Fruit fly (Drosophila melanogaster) whole organism, prepupa: ENCODE results near the gene Sas-4.

Experiments used
- Blimp-1 ChIP-seq: fragments of 200-800 bp; sonication (Bioruptor generic); optimal IDR thresholded peaks from 3 replicates; lab custom pipeline; 2017; ENCODE audit warnings: missing biosample characterization, missing genetic modification characterization, mild to moderate bottlenecking, moderate library complexity, missing genetic modification reagents
- CG11762 ChIP-seq: fragments of 200-800 bp; sonication (Bioruptor generic); optimal IDR thresholded peaks from 3 replicates; lab custom pipeline; 2016; ENCODE audit warnings: missing biosample characterization, missing genetic modification characterization; ENCODE audit not compliant: insufficient read depth
- CG15336 ChIP-seq: fragments of 200-800 bp; sonication (Bioruptor generic); IDR thresholded peaks from 2 replicates; pipeline ENCODE4 v1.3.6; 2022; ENCODE audit warnings: missing biosample characterization, missing genetic modification characterization
- CG16779 ChIP-seq: fragments of 200-800 bp; sonication (Bioruptor generic); optimal IDR thresholded peaks from 3 replicates; lab custom pipeline; 2017; ENCODE audit warnings: missing biosample characterization, mild to moderate bottlenecking, missing genetic modification characterization
- CG31627 ChIP-seq: fragments of 200-800 bp; sonication (Bioruptor generic); optimal IDR thresholded peaks from 3 replicates; lab custom pipeline; 2016; ENCODE audit warnings: missing biosample characterization, missing genetic modification characterization
- CG32006 ChIP-seq: fragments of 200-800 bp; sonication (Bioruptor generic); optimal IDR thresholded peaks from 3 replicates; lab custom pipeline; 2017; ENCODE audit warnings: missing biosample characterization, mild to moderate bottlenecking, missing genetic modification characterization
- CG6163 ChIP-seq: fragments of 200-800 bp; sonication (Bioruptor generic); IDR thresholded peaks from 3 replicates; pipeline ENCODE4 v1.3.6; 2022; ENCODE audit warnings: missing biosample characterization, missing genetic modification characterization
- CG6276 ChIP-seq: fragments of 200-800 bp; sonication (Bioruptor generic); optimal IDR thresholded peaks from 2 replicates; lab custom pipeline; 2017; ENCODE audit warnings: missing biosample characterization, mild to moderate bottlenecking, missing genetic modification characterization
- CG6792 ChIP-seq: fragments of 200-800 bp; sonication (Bioruptor generic); optimal IDR thresholded peaks from 3 replicates; lab custom pipeline; 2016; ENCODE audit warnings: missing biosample characterization, missing genetic modification characterization
- CG6808 ChIP-seq: fragments of 200-800 bp; sonication (Bioruptor generic); optimal IDR thresholded peaks from 3 replicates; lab custom pipeline; 2017; ENCODE audit warnings: missing biosample characterization, missing genetic modification characterization, mild to moderate bottlenecking, moderate library complexity, missing genetic modification reagents
- CG6854 ChIP-seq: fragments of 200-800 bp; sonication (Bioruptor generic); optimal IDR thresholded peaks from 2 replicates; lab custom pipeline; 2017; ENCODE audit warnings: missing biosample characterization, mild to moderate bottlenecking, missing genetic modification characterization
- CG8119 ChIP-seq: fragments of 200-800 bp; sonication (Bioruptor generic); IDR thresholded peaks from 3 replicates; pipeline ENCODE4 v1.3.6; 2022; ENCODE audit warnings: missing biosample characterization, missing genetic modification characterization
- CG8319 ChIP-seq: fragments of 200-800 bp; sonication (Bioruptor generic); optimal IDR thresholded peaks from 3 replicates; lab custom pipeline; 2016; ENCODE audit warnings: missing biosample characterization, missing genetic modification characterization
- CG9139 ChIP-seq: fragments of 200-800 bp; sonication (Bioruptor generic); optimal IDR thresholded peaks from 3 replicates; lab custom pipeline; 2017; ENCODE audit warnings: missing biosample characterization, mild to moderate bottlenecking, missing genetic modification characterization
- Eip75B ChIP-seq: fragments of 200-800 bp; sonication (Bioruptor generic); optimal IDR thresholded peaks from 3 replicates; lab custom pipeline; 2016; ENCODE audit warnings: missing biosample characterization, missing genetic modification characterization
- Eip78C ChIP-seq: fragments of 200-800 bp; sonication (Bioruptor generic); peaks from one replicate; lab custom pipeline; 2016; ENCODE audit warnings: missing biosample characterization, missing genetic modification characterization
- Eip93F ChIP-seq: fragments of 200-800 bp; sonication (Bioruptor generic); optimal IDR thresholded peaks from 2 replicates; lab custom pipeline; 2016; ENCODE audit warnings: missing biosample characterization, mild to moderate bottlenecking, missing genetic modification characterization
- Ets21C ChIP-seq: fragments of 200-800 bp; sonication (Bioruptor generic); optimal IDR thresholded peaks from 3 replicates; lab custom pipeline; 2016; ENCODE audit warnings: missing biosample characterization, missing genetic modification characterization
- Ets96B ChIP-seq: fragments of 200-800 bp; optimal IDR thresholded peaks from 2 replicates; lab custom pipeline; 2019; ENCODE audit warnings: missing biosample characterization, mild to moderate bottlenecking, missing genetic modification characterization, moderate library complexity
- Gug ChIP-seq: fragments of 200-800 bp; sonication (Bioruptor generic); IDR thresholded peaks from 2 replicates; pipeline ENCODE4 v1.3.6; 2022; ENCODE audit warnings: missing biosample characterization, missing genetic modification characterization
- Lpt ChIP-seq: fragments of 200-800 bp; sonication (Bioruptor generic); optimal IDR thresholded peaks from 3 replicates; lab custom pipeline; 2016; ENCODE audit warnings: missing biosample characterization, missing genetic modification characterization
- Met ChIP-seq: fragments of 200-800 bp; sonication (Bioruptor generic); optimal IDR thresholded peaks from 3 replicates; lab custom pipeline; 2016; ENCODE audit warnings: missing biosample characterization, missing genetic modification characterization
- Smox ChIP-seq: fragments of 200-800 bp; sonication (Bioruptor generic); optimal IDR thresholded peaks from 3 replicates; lab custom pipeline; 2016; ENCODE audit warnings: missing biosample characterization, missing genetic modification characterization
- Sox102F ChIP-seq: fragments of 200-800 bp; sonication (Bioruptor generic); optimal IDR thresholded peaks from 2 replicates; lab custom pipeline; 2016; ENCODE audit warnings: missing biosample characterization, mild to moderate bottlenecking, missing genetic modification characterization
- acj6 ChIP-seq: fragments of 200-800 bp; sonication (Bioruptor generic); optimal IDR thresholded peaks from 3 replicates; lab custom pipeline; 2016; ENCODE audit warnings: missing biosample characterization, missing genetic modification characterization
- cyc ChIP-seq: fragments of 200-800 bp; sonication (Bioruptor generic); optimal IDR thresholded peaks from 3 replicates; lab custom pipeline; 2016; ENCODE audit warnings: missing biosample characterization, missing genetic modification characterization
- dac ChIP-seq: fragments of 200-800 bp; sonication (Bioruptor generic); optimal IDR thresholded peaks from 2 replicates; lab custom pipeline; 2017; ENCODE audit warnings: missing biosample characterization, mild to moderate bottlenecking, missing genetic modification characterization
- esn ChIP-seq: fragments of 200-800 bp; sonication (Bioruptor generic); optimal IDR thresholded peaks from 2 replicates; lab custom pipeline; 2016; ENCODE audit warnings: missing biosample characterization, mild to moderate bottlenecking, missing genetic modification characterization, moderate library complexity
- fd59A ChIP-seq: fragments of 200-800 bp; sonication (Bioruptor generic); optimal IDR thresholded peaks from 2 replicates; lab custom pipeline; 2017; ENCODE audit warnings: missing biosample characterization, mild to moderate bottlenecking, missing genetic modification characterization, missing genetic modification reagents
- fkh ChIP-seq: fragments of 200-800 bp; sonication (Bioruptor generic); optimal IDR thresholded peaks from 3 replicates; lab custom pipeline; 2017; ENCODE audit warnings: missing biosample characterization, mild to moderate bottlenecking, missing genetic modification characterization, moderate library complexity
- lz ChIP-seq: fragments of 200-800 bp; sonication (Bioruptor generic); optimal IDR thresholded peaks from 3 replicates; lab custom pipeline; 2016; ENCODE audit warnings: missing biosample characterization, missing genetic modification characterization
- net ChIP-seq: fragments of 200-800 bp; sonication (Bioruptor generic); optimal IDR thresholded peaks from 3 replicates; lab custom pipeline; 2016; ENCODE audit warnings: missing biosample characterization, missing genetic modification characterization
- salr ChIP-seq, 2 experiments: fragments of 200-800 bp; sonication (Bioruptor generic); optimal IDR thresholded peaks; 3 replicates each; lab custom pipeline; 2016 to 2018; ENCODE audit warnings: missing biosample characterization in 2 of 2, missing genetic modification characterization in 2 of 2, mild to moderate bottlenecking in 1 of 2
- ss ChIP-seq, 2 experiments: fragments of 200-800 bp; sonication (Bioruptor generic); optimal IDR thresholded peaks; 2 replicates in 1 of 2; 3 replicates in 1 of 2; lab custom pipeline; 2017 to 2018; ENCODE audit warnings: mild to moderate bottlenecking in 2 of 2, missing biosample characterization in 2 of 2, missing genetic modification characterization in 2 of 2, moderate library complexity in 1 of 2
- svp ChIP-seq: fragments of 200-800 bp; sonication (Bioruptor generic); peaks from one replicate; lab custom pipeline; 2016; ENCODE audit warnings: missing biosample characterization, missing genetic modification characterization
- topi ChIP-seq: fragments of 200-800 bp; sonication (Bioruptor generic); optimal IDR thresholded peaks from 3 replicates; lab custom pipeline; 2016; ENCODE audit warnings: missing biosample characterization, missing genetic modification characterization

Gene Sas-4

DNA sequence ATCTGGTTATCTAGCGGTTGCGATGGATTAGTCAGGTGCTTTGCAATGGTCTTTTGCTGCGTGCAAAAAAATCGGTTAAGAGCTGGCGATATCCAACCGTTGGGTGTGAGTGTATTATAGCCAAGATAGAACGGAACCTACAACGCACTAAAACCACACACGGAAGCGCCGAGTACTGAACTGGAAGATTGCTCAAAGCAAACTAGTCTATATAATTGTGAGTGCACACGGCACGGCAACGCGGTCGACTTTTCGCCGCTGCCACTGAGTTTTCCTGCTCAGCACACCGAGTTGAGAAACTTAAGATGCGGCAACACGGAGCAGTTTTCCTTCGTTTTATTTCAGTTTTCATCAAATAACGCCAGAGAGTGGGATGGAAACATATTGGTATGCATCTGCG is 34.7 kb upstream of the Sas-4 start:
- TF ChIP-seq salr (GFP tag; optimal IDR thresholded peaks at IDR 0.05; lab: Kevin White, UChicago) (no peak), Met (GFP tag; lab: Kevin White, UChicago) (no peak), Eip78C (GFP tag; lab: Kevin White, UChicago) (no peak), CG8319 (GFP tag; lab: Kevin White, UChicago) (no peak), CG32006 (GFP tag; lab: Kevin White, UChicago) (no peak), Lpt (GFP tag; lab: Kevin White, UChicago) (no peak), svp (GFP tag; lab: Kevin White, UChicago) (no peak), acj6 (GFP tag; lab: Kevin White, UChicago) (no peak), Gug (GFP tag; lab: Robert Waterston, UW) (no peak), cyc (GFP tag; lab: Kevin White, UChicago) (no peak), Blimp-1 (GFP tag; lab: Kevin White, UChicago) (no peak), dac (GFP tag; lab: Kevin White, UChicago) (no peak)

DNA sequence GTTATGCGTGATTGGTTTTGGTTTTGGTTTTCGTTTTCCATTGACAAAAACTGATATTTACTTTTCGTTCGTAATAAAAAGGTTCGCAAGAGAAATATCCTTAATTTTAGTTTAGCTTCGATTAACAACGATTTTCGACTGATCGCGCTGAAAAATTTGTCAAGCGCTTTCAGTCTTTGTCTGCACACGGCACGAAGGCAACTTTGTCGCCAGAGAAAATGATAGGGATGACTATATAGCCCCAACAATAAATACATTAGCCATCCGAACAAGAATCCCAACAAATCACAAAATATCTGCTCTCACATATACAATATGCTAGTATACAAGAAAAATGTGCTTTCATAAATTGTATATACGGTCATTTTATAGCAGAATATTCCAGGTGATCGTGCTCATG is 33.6 kb upstream of the Sas-4 start, which contains the start of gene Mlp84B:
Gene Mlp84B, minus strand, starts transcription at position 143 of the 400 bp plus-strand sequence.
- no peak for TF ChIP-seq CG6276 (GFP tag; lab: Kevin White, UChicago)
- no peak for TF ChIP-seq CG8319 (GFP tag; lab: Kevin White, UChicago)
- TF ChIP-seq svp (GFP tag; lab: Kevin White, UChicago) = no peak
- TF ChIP-seq Eip78C (GFP tag; lab: Kevin White, UChicago) = no peak
- TF ChIP-seq CG16779 (tag; lab: Kevin White, UChicago) = no peak
- no peak for TF ChIP-seq CG6163 (GFP tag; lab: Robert Waterston, UW)
- no peak for TF ChIP-seq Eip93F (GFP tag; lab: Kevin White, UChicago)

DNA sequence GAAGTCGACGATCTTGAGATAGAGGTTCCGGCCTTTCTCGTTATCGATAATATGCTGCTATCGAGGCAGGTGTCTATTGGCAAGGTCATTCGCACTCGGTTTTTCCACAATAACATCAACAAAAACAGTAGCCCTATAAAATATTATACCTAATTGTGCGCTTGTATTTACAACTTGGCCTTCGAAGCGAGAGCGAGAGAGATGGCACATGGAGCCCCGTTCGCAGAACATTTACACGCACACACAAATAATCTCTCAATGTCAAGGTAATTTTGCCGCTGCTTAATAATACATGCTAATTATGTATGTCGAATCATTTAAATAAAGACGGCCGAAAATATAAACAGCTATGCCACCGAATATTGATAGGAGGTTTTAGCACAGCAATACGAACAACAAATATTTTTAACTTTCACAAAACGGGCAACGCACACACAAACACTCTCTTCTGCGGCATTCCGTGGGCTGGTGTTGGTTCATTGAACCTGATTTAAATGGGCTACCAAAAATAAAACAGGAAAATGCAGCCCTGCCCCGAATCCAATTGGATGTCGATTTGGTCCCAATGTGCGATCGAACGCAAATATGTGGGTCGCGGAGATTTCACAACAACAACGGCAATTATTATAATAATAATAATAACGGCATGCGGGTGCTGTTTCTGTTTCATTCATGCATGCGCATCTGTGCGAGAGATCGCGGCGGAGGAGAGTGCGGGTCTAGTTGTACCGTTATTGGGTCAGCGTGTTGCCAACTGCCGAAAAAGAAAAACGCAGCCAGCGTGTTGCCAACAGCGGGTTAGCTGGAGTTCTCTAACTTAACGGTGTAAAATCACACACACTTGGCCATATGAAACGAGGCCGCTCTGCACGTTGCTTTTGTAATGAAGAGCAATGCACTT is 28.7 kb upstream of the Sas-4 start:
- TF ChIP-seq CG6276 (GFP tag; lab: Kevin White, UChicago) (no peak), esn (GFP tag; lab: Kevin White, UChicago) (peak; percentile 16), Blimp-1 (GFP tag; lab: Kevin White, UChicago) (peak; percentile 79), CG11762 (GFP tag; lab: Kevin White, UChicago) (no peak), Smox (GFP tag; lab: Kevin White, UChicago) (no peak), acj6 (GFP tag; lab: Kevin White, UChicago) (no peak), Sox102F (GFP tag; lab: Kevin White, UChicago) (peak; percentile 3), topi (GFP tag; lab: Kevin White, UChicago) (no peak), fd59A (GFP tag; lab: Kevin White, UChicago) (no peak), CG6792 (GFP tag; lab: Kevin White, UChicago) (no peak), dac (GFP tag; lab: Kevin White, UChicago) (no peak), CG6854 (GFP tag; lab: Kevin White, UChicago) (peak; percentile 81), ss (GFP tag; optimal IDR thresholded peaks at IDR 0.05; lab: Kevin White, UChicago) (no peak), CG6808 (no peak), lz (GFP tag; lab: Kevin White, UChicago) (no peak), Ets21C (no peak), CG8119 (GFP tag; lab: Robert Waterston, UW) (no peak), Eip78C (GFP tag; lab: Kevin White, UChicago) (peak; percentile 30), fkh (peak; percentile 64), CG16779 (tag; lab: Kevin White, UChicago) (no peak), CG9139 (GFP tag; lab: Kevin White, UChicago) (no peak), CG15336 (GFP tag; lab: Robert Waterston, UW) (0 out of 2 replicates have a peak, but pooled peaks have one; percentile 9), Eip75B (peak; percentile 67), Ets96B (tag; lab: Kevin White, UChicago) (no peak), CG31627 (GFP tag; lab: Kevin White, UChicago) (no peak), Met (GFP tag; lab: Kevin White, UChicago) (no peak), net (no peak), svp (GFP tag; lab: Kevin White, UChicago) (peak; percentile 86)
